Fruit fly (Drosophila melanogaster): ENCODE data around the gene CG14238.

- no peak for TF ChIP-seq Vsx2 (GFP tag; optimal IDR thresholded peaks at IDR 0.05; ENCODE audit: partially characterized antibody)
- TF ChIP-seq Hnf4 (GFP tag; optimal IDR thresholded peaks at IDR 0.05), result no peak
- TF ChIP-seq GATAd (GFP tag; optimal IDR thresholded peaks at IDR 0.05), result no peak
- TF ChIP-seq h (GFP tag; optimal IDR thresholded peaks at IDR 0.05), result no peak
- no peak for TF ChIP-seq sv (GFP tag; optimal IDR thresholded peaks at IDR 0.05)
- TF ChIP-seq CrebA (GFP tag; optimal IDR thresholded peaks at IDR 0.05; ENCODE audit: borderline replicate concordance), result no peak
- no peak for TF ChIP-seq Hr78 (GFP tag; optimal IDR thresholded peaks at IDR 0.05)
- no peak for TF ChIP-seq lola (GFP tag; optimal IDR thresholded peaks at IDR 0.05)
- TF ChIP-seq CG9705 (GFP tag; optimal IDR thresholded peaks at IDR 0.05), result no peak
- no peak for TF ChIP-seq br (GFP tag; optimal IDR thresholded peaks at IDR 0.05)
- TF ChIP-seq Mio (GFP tag; optimal IDR thresholded peaks at IDR 0.05), result no peak
- no peak for TF ChIP-seq ey (GFP tag; optimal IDR thresholded peaks at IDR 0.05)
Measured at dm6 chr3R:26478040-26478439, 20.0 kb downstream of the CG14238 start.

All from whole organism, wandering third instar larva.